Fruit fly (Drosophila melanogaster) Kc167 (cell line): ENCODE data around the gene Art6.

Experiments
- Sin3A ChIP-seq: fragments of >200 bp; optimal IDR thresholded peaks from 2 replicates; lab custom pipeline; 2018; ENCODE audit warnings: missing external identifiers
- psq ChIP-seq: fragments of >200 bp; optimal IDR thresholded peaks from 2 replicates; lab custom pipeline; 2017; ENCODE audit warnings: missing external identifiers
- ttk ChIP-seq: sonication (Bioruptor generic); optimal IDR thresholded peaks from 2 replicates; lab custom pipeline; 2017; ENCODE audit warnings: missing external identifiers

dm6 chr3R:13948237-13948636, 2.6 kb upstream of the Art6 start, which contains the start of gene CG31517:
- TF ChIP-seq Sin3A (no peak), psq (lab: Kevin White, UChicago) (no peak), ttk (lab: Kevin White, UChicago) (no peak)
